Fruit fly (Drosophila melanogaster) Kc167 (cell line): ENCODE results near the gene Sld5.

Experiments used
- Myc ChIP-seq: fragments of >200 bp; optimal IDR thresholded peaks from 2 replicates; lab custom pipeline; 2017; ENCODE audit warnings: missing external identifiers
- Sin3A ChIP-seq: fragments of >200 bp; optimal IDR thresholded peaks from 2 replicates; lab custom pipeline; 2018; ENCODE audit warnings: missing external identifiers
- h ChIP-seq: fragments of >200 bp; optimal IDR thresholded peaks from 3 replicates; lab custom pipeline; 2018; ENCODE audit warnings: missing external identifiers
- insv ChIP-seq: fragments of >200 bp; optimal IDR thresholded peaks from 3 replicates; lab custom pipeline; 2018; ENCODE audit warnings: missing external identifiers
- psq ChIP-seq: fragments of >200 bp; optimal IDR thresholded peaks from 2 replicates; lab custom pipeline; 2017; ENCODE audit warnings: missing external identifiers
- ttk ChIP-seq: sonication (Bioruptor generic); optimal IDR thresholded peaks from 2 replicates; lab custom pipeline; 2017; ENCODE audit warnings: missing external identifiers

Gene Sld5

DNA sequence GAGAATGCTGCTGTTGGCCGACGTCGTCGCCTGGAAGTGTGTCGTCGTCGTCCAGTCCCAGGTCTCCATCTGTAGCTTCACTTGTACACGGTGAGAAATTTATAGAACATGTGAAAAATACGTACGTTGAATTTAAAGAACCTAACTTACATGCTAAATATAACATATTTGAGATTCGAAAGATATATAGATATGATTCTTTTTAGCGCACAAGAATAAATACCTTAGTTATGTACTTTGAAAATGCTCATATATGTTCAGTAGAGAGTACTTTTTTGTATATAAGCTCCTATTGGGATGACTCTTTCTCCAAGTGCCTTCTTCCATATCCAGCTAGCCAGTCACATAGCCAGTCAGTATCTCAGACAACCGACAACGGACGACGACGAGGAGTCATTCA lies 18.9 kb upstream of the Sld5 start:
- TF ChIP-seq insv (lab: Kevin White, UChicago) = no peak
- no peak for TF ChIP-seq Sin3A (lab: Kevin White, UChicago)
- no peak for TF ChIP-seq ttk
- no peak for TF ChIP-seq psq (lab: Kevin White, UChicago)
- no peak for TF ChIP-seq Myc (lab: Kevin White, UChicago)
- no peak for TF ChIP-seq h (lab: Kevin White, UChicago)

DNA sequence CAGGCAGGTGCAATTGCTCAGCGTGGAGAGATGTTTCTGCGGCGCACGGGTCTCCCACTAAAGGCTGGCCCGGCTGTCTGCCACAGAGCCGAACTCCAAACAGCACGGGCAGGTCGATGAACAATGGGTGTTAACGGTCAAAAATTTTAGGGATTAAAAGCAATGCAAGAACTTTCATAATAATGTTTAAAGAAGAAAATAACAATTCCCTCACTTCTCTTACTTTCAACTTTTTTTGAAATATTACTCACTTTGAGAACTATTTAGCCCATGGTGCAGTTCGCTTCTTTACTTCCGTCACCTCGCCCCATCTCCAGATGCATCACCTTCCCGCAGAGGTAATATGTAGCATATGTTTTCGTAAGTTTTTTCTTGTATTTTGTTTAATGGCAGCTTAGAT lies 16.1 kb upstream of the Sld5 start:
- no peak for TF ChIP-seq Myc (lab: Kevin White, UChicago)
- no peak for TF ChIP-seq insv (lab: Kevin White, UChicago)
- no peak for TF ChIP-seq ttk
- no peak for TF ChIP-seq psq (lab: Kevin White, UChicago)
- no peak for TF ChIP-seq h (lab: Kevin White, UChicago)

DNA sequence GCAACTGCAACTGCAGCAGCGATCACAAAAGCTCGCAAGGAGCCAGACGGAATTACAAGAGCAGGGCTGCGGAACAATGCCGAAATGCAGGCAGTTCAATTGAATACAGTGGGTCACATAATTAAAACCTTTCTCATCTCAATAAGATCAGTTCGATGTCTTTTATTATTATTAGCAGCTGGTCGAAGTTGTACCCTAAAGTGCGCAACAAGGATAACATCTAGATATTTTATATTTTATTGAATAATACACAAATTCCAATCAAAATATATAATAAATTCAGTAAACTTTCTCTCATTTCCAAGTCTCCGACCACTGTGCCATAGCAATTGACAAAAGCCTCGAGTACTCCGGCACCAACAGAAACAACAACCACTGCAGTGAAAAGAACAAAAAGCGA lies 11.8 kb upstream of the Sld5 start:
- no peak for TF ChIP-seq psq (lab: Kevin White, UChicago)
- no peak for TF ChIP-seq Sin3A (lab: Kevin White, UChicago)
- no peak for TF ChIP-seq insv (lab: Kevin White, UChicago)
- TF ChIP-seq ttk = no peak
- no peak for TF ChIP-seq Myc (lab: Kevin White, UChicago)
- no peak for TF ChIP-seq h (lab: Kevin White, UChicago)

DNA sequence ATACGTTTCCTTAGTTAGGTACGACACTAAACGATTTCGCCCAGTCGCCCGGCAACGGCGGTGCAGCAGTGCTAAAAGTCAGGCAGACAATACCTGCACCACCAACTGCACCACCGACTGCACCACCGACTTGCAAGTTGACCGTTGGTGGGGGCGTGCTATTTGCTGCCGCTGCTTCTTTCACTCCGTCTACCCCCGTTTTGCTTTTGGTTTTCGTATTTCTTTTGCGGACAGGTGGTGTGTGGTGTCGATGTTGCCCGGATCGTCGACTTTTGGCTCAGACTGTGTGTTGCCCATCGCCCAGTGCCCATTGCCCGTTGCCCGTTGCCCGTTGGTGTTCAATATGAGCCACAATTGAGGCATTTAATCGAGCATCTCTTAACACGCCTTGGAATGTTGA lies 8.4 kb upstream of the Sld5 start:
- TF ChIP-seq Sin3A (lab: Kevin White, UChicago) = no peak
- TF ChIP-seq insv (lab: Kevin White, UChicago) = no peak
- no peak for TF ChIP-seq h (lab: Kevin White, UChicago)
- no peak for TF ChIP-seq ttk
- no peak for TF ChIP-seq Myc (lab: Kevin White, UChicago)
- no peak for TF ChIP-seq psq (lab: Kevin White, UChicago)

DNA sequence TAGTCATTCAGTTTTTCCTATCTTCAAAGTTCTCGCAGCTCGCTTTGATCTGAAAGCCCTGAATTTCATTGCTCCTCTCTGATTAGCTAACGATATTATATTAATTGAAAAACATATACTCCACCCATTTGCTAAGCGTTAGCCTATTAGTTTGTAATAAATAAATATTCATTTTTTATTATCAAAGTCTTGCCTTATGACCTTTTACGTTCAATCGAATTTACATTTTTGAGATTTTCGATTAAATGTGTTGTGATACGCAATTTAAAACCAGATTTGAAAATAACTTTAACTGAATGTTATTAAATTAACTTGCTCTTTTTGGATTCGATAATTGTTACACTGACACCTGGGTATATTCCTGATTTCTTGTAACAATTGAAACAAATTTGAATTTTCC lies 6.6 kb upstream of the Sld5 start, which contains the start of gene CG14551:
Gene CG14551 (minus strand): TSS at position 101 of the 400 bp plus-strand sequence.
- TF ChIP-seq ttk (no peak), Sin3A (lab: Kevin White, UChicago) (no peak)

DNA sequence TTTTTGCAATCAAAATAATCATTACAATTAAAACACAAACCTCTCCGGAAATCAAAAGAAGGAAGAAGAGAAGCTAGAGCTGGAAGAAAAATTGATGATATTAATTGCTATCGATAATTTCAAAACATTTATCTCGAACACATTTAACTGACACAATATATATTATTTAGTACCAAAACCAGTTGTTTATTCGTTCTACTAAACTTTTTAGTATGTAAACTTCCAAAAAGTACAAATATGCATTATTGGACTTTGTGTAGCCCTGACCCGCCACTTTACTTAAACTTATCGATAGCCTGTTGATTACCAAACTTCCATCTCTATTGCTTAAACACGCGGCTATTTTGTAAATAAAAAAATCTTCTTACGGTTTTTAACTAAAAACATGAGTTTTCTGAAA lies 2.8 kb upstream of the Sld5 start, which contains the start of the genes RpL34a and Trmt61:
Gene RpL34a (minus strand): TSS at position 73 of the 400 bp plus-strand sequence.
Gene Trmt61 (plus strand): TSS at position 302 of the 400 bp plus-strand sequence.
- TF ChIP-seq psq (lab: Kevin White, UChicago) (no peak), ttk (no peak), h (lab: Kevin White, UChicago) (no peak), insv (lab: Kevin White, UChicago) (no peak), Myc (lab: Kevin White, UChicago) (no peak), Sin3A (lab: Kevin White, UChicago) (no peak)

DNA sequence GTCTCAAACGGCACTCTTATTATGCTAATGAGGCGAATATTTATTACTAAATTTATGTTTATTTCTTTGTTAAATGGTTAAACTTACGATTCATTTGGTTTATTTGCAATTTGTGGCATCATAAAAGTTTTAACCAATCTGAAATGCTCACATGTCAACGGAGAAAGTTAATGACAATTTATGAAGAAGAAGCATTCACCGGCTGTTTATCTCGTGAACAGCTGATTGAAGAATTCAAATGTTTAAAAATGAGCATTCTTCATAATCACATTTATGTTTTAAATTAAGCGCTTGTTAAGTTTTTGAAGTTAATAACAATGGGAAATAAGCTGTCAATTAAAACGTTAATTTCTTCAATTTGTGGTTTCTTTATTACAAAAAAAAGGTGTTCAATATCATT lies 1.7 kb upstream of the Sld5 start, which contains the start of the genes PIG-P and Tcs6:
Gene PIG-P (minus strand): TSS at position 158 of the 400 bp plus-strand sequence.
Gene Tcs6 (minus strand): TSS at position 158 of the 400 bp plus-strand sequence.
- TF ChIP-seq Myc (lab: Kevin White, UChicago) = no peak
- TF ChIP-seq ttk = no peak
- no peak for TF ChIP-seq psq (lab: Kevin White, UChicago)
- no peak for TF ChIP-seq insv (lab: Kevin White, UChicago)

DNA sequence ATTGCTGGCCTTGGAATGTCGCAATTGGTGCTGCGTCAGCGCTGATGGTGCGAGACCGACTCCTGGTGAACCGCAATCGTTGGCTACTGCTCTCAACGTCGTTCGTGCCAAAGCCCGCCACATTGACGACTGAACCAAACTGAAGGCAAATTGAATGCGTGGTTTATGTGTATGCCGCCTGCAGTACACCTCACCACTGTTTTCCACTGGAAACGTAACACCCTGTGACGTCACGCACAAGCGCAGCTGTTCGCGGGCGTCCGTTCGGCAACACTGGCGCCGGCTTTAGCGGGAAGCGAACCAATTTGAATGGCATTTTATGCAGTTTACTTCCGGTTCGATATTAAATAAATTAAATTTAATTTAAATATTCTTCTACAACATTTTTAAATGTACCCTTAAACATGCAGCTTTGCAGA lies 1.1 kb downstream of the Sld5 start, which contains the start of gene Cmpk:
Gene Cmpk (minus strand): TSS at position 225 of the 419 bp plus-strand sequence.
- no peak for TF ChIP-seq h (lab: Kevin White, UChicago)
- TF ChIP-seq Sin3A (lab: Kevin White, UChicago) = no peak
- no peak for TF ChIP-seq ttk
- TF ChIP-seq psq (lab: Kevin White, UChicago) = no peak
- TF ChIP-seq insv (lab: Kevin White, UChicago) = no peak
- no peak for TF ChIP-seq Myc (lab: Kevin White, UChicago)

DNA sequence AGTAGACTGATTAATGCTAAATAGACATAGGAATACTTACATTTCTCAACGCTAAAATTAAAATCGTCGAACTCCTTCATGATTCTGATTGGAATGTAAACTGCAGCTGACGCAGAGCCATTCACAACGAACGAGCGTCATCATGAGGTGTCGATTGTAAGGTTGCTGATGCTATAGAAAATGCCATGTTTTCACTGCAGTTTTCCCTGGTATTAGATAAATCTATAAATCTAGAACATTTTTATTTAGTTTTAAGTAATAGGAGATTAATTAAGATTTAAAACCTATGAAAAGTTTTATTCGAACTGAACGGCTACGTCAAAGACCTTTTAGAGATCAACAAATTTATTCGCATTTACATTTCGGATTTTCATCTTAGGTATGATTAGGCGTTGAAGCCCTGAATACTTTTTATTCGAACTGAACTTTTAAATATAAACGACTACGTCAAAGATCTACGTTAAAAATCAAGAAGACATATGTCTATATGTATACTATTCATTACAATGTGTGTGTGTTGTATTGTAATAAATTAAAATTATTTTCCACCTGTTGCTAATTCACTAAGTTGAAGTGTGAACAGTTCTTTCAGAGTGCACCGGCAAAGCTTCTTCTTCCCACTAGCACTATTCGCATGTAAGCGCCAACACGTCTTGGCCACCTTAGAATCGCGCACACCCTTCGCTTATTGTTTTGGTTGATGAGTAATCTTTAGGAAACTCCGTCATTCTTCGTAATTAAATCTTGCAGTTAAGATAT lies 4.0 kb downstream of the Sld5 start, which contains the start of the genes Exo84 and Vps2:
Gene Exo84 (minus strand): TSS at position 108 of the 759 bp plus-strand sequence.
Gene Vps2 (plus strand): TSS at position 672 of the 759 bp plus-strand sequence.
- no peak for TF ChIP-seq ttk
- TF ChIP-seq psq (lab: Kevin White, UChicago) = no peak
- TF ChIP-seq Sin3A (lab: Kevin White, UChicago) = no peak
- no peak for TF ChIP-seq Myc (lab: Kevin White, UChicago)
- TF ChIP-seq h (lab: Kevin White, UChicago) = no peak

DNA sequence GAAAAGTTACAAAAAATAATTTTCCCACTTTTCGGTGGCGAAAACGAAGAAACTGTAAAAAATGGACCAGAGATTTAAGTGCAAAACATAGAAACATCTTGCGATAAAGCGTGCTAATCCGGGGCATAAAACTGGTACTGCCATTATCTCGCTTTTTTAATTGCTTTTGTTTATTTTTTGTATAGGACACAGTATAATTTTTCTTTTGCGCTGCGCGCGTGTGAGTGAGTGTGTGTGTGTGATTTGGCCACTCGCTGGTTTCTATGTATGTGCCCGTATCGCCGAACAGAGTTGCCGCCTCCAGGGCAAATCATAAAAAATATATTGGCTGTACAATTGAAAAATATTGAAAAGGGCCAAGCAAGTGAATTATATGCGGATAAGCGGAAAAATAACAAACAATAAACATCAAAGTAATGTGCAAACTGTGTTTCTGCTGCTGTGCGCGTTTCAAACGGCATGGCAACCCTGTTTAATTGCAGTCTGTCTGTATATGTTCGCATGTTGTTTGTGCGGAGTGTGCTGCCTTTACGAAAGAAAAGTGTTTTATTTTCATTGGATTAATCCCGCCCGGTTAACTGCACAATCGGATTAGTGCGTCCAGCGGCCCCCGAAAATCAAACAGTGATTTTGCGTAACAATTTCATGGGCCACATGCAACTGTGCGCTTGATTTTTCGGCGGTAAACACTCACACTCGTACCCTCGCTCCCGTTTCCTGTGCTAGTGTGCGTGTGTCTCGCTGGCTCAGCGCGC lies 14.0 kb downstream of the Sld5 start:
- no peak for TF ChIP-seq Myc (lab: Kevin White, UChicago)
- TF ChIP-seq insv (lab: Kevin White, UChicago) = no peak
- TF ChIP-seq psq (lab: Kevin White, UChicago) = no peak
- no peak for TF ChIP-seq h (lab: Kevin White, UChicago)
- no peak for TF ChIP-seq Sin3A (lab: Kevin White, UChicago)
- TF ChIP-seq ttk = no peak

DNA sequence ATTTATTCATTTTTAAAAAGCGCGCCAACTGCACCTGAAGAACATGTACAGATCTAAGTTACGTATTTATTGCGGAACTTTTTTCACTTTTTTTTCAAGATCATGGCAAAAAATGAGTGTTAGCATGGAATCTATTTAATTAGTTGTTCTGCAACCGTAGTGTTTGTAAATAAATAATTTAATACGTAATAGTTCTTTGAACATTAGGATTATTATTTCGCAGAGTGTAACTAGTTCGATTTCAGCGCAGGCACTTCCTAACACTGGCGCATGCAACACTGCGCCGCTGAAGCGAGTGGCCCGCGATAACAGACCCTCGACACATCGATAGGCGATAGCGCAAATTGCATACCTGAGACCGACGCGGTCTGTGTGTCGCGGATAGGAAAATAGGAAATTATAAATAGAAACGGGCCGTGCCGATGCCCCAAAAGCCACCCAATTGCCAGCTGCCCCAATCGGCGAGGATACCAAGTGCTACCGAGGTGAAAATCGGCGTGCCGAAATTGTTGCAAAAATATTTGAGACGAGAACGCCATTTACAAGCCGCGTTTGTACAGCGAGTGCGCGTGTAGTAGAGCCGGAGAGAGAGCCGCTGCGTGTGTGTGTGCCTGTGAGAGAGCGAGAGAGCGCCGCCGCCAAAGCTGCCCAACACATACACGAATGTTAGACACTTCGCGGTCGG lies 14.8 kb downstream of the Sld5 start, which contains the start of gene gro:
Gene gro (plus strand): TSS at position 320 of the 685 bp plus-strand sequence.
- no peak for TF ChIP-seq psq (lab: Kevin White, UChicago)
- no peak for TF ChIP-seq Sin3A (lab: Kevin White, UChicago)
- no peak for TF ChIP-seq h (lab: Kevin White, UChicago)
- TF ChIP-seq Myc (lab: Kevin White, UChicago) = no peak
- no peak for TF ChIP-seq insv (lab: Kevin White, UChicago)
- TF ChIP-seq ttk = no peak
